Worm (Caenorhabditis elegans): ENCODE results near the gene T19C3.3.

DNA sequence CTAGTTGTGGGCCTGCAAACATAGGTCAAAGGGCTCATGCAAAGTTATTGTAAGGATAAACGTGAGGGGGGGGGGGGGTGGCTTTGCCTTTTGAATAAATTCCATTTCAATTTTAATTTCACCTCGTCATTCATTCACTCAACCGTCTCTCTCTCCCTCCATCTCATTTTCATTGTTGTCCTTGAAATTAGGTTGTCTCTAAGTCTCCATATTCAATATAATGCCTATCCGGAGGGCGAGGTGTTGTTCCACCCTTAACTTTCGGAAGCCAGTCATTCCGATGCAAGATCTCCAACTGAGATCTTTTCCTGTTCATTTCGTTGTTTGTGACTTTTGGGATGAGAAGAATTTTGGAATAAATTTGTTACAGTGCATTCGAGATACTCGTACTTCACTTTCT, 42.9 kb upstream of the T19C3.3 start:
- TF ChIP-seq ztf-29 (GFP tag; IDR thresholded peaks at IDR 0.05) = no peak
- no peak for TF ChIP-seq flt-1 (GFP tag; IDR thresholded peaks at IDR 0.05)
- no peak for TF ChIP-seq klf-2 (GFP tag; conservative IDR thresholded peaks at IDR 0.05)
- no peak for TF ChIP-seq tab-1 (GFP tag; IDR thresholded peaks at IDR 0.05)
- TF ChIP-seq cog-1 (tag; optimal IDR thresholded peaks at IDR 0.05) = no peak
- TF ChIP-seq ref-1 (GFP tag; conservative IDR thresholded peaks at IDR 0.05) = no peak
- no peak for TF ChIP-seq med-1 (GFP tag; optimal IDR thresholded peaks at IDR 0.05; ENCODE audit: insufficient read depth)
- no peak for TF ChIP-seq ztf-23 (GFP tag; IDR thresholded peaks at IDR 0.05)
- no peak for TF ChIP-seq T22C8.4 (GFP tag; IDR thresholded peaks at IDR 0.05)
